Fruit fly (Drosophila melanogaster) whole organism, adult: ENCODE measurements around the gene Ssl1.

ENCODE experiments used
- CG11617 ChIP-seq: fragments of 200-800 bp; sonication (Bioruptor generic); optimal IDR thresholded peaks from 2 replicates; lab custom pipeline; 2017; ENCODE audit warnings: mild to moderate bottlenecking, missing biosample characterization, missing genetic modification reagents, missing genetic modification characterization
- CG12768 ChIP-seq: fragments of 200-800 bp; sonication (Bioruptor generic); optimal IDR thresholded peaks from 2 replicates; lab custom pipeline; 2017; ENCODE audit warnings: missing biosample characterization, missing genetic modification characterization, mild to moderate bottlenecking, moderate library complexity, missing genetic modification reagents
- CG14711 ChIP-seq: fragments of 200-800 bp; sonication (Bioruptor generic); optimal IDR thresholded peaks from 2 replicates; lab custom pipeline; 2018; ENCODE audit warnings: missing biosample characterization, mild to moderate bottlenecking, missing genetic modification characterization, moderate library complexity
- CG1620 ChIP-seq: fragments of 200-800 bp; sonication (Bioruptor generic); optimal IDR thresholded peaks from 2 replicates; lab custom pipeline; 2016; ENCODE audit warnings: missing biosample characterization, missing genetic modification characterization
- CG33017 ChIP-seq: fragments of 200-800 bp; sonication (Bioruptor generic); optimal IDR thresholded peaks from 2 replicates; lab custom pipeline; 2018; ENCODE audit warnings: missing biosample characterization, mild to moderate bottlenecking, missing genetic modification characterization, moderate library complexity
- CG5204 ChIP-seq: fragments of 200-800 bp; sonication (Bioruptor generic); optimal IDR thresholded peaks from 2 replicates; lab custom pipeline; 2016; ENCODE audit warnings: missing biosample characterization, missing genetic modification characterization
- CG7045 ChIP-seq: fragments of 200-800 bp; sonication (Bioruptor generic); optimal IDR thresholded peaks from 2 replicates; lab custom pipeline; 2017; ENCODE audit warnings: missing biosample characterization, mild to moderate bottlenecking, missing genetic modification characterization
- CG7101 ChIP-seq: fragments of 200-800 bp; sonication (Bioruptor generic); optimal IDR thresholded peaks from 2 replicates; lab custom pipeline; 2018; ENCODE audit warnings: missing biosample characterization, mild to moderate bottlenecking, missing genetic modification characterization, moderate library complexity
- Clk ChIP-seq: fragments of 200-800 bp; sonication (Bioruptor generic); optimal IDR thresholded peaks from 2 replicates; lab custom pipeline; 2017; ENCODE audit warnings: missing biosample characterization, missing genetic modification characterization
- Crg-1 ChIP-seq: fragments of 200-800 bp; sonication (Bioruptor generic); optimal IDR thresholded peaks from 2 replicates; lab custom pipeline; 2016; ENCODE audit warnings: missing biosample characterization, missing genetic modification characterization
- Hr96 ChIP-seq: fragments of 200-800 bp; sonication (Bioruptor generic); optimal IDR thresholded peaks from 2 replicates; lab custom pipeline; 2016; ENCODE audit warnings: missing biosample characterization, missing genetic modification characterization
- Mnt ChIP-seq: fragments of 200-800 bp; sonication (Bioruptor generic); optimal IDR thresholded peaks from 2 replicates; lab custom pipeline; 2016; ENCODE audit warnings: missing biosample characterization, mild to moderate bottlenecking, missing genetic modification characterization
- bab1 ChIP-seq: fragments of 200-800 bp; sonication (Bioruptor generic); optimal IDR thresholded peaks from 3 replicates; lab custom pipeline; 2019; ENCODE audit warnings: missing biosample characterization, mild to moderate bottlenecking, missing genetic modification characterization, moderate library complexity
- cic ChIP-seq: fragments of 200-800 bp; sonication (Bioruptor generic); optimal IDR thresholded peaks from 2 replicates; lab custom pipeline; 2017; ENCODE audit warnings: missing biosample characterization, mild to moderate bottlenecking, missing genetic modification characterization, moderate library complexity
- cnc ChIP-seq, 2 experiments: fragments of >200 bp; optimal IDR thresholded peaks; 2 replicates each; lab custom pipeline; 2017
- kay ChIP-seq: fragments of 200-800 bp; sonication (Bioruptor generic); peaks from one replicate; lab custom pipeline; 2016; ENCODE audit warnings: missing biosample characterization, missing genetic modification characterization, borderline replicate concordance
- ovo ChIP-seq: fragments of 200-800 bp; sonication (Bioruptor generic); optimal IDR thresholded peaks from 2 replicates; lab custom pipeline; 2016; ENCODE audit warnings: missing biosample characterization, missing genetic modification characterization
- pad ChIP-seq: fragments of 200-800 bp; sonication (Bioruptor generic); optimal IDR thresholded peaks from 3 replicates; lab custom pipeline; 2017; ENCODE audit warnings: missing biosample characterization, missing genetic modification characterization, mild to moderate bottlenecking, moderate library complexity, missing genetic modification reagents
- tj ChIP-seq: fragments of 200-800 bp; sonication (Bioruptor generic); optimal IDR thresholded peaks from 3 replicates; lab custom pipeline; 2017; ENCODE audit warnings: missing biosample characterization, mild to moderate bottlenecking, missing genetic modification characterization, moderate library complexity
- toe ChIP-seq: fragments of 200-800 bp; sonication (Bioruptor generic); optimal IDR thresholded peaks from 2 replicates; lab custom pipeline; 2016; ENCODE audit warnings: missing biosample characterization, missing genetic modification characterization

The Ssl1 gene

DNA sequence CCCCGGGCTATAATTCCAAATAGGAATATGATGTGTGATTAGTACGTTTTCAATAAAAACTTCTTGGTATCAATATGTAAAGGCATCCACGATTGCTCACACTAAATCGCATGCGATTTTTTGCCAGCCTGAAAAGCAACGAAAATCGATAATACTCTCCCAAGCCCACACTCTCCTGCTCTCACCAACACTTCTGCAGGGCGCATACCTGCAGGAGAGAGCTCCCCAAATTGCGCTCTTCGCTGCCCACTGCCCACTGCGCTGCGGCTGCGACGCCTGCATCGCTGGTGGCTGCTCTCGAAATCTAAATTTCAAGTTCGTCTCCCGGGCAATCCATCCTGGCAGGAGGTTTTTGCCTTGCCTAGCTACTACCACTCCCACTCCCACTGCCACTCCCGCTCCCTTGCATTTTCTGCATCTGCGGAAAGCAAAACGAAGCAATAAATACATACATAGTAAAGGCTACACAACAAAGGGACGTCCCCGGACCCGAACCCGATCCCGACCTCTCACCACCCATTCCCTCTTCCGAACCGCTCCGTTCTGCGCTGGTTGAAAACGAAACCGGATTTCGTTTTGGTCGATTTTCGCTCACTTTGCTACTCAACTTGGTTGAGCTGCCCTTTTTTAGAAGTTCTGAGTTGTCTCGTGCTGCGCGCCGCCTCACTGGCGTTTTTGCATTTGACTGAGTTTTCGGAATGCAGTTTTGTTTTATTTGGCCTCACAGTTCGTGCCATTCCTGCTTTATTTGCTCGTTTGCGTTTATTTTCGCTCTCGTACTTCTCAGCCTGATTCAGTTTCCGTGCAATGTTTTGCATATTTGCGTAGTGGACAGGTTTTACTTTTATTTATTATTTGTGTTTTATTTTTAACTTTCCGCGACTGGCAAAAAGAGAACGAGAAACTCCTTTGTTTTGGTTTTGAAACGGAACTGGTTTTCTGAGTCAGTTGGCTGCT is 27.4 kb upstream of the Ssl1 start:
- TF ChIP-seq kay (GFP tag; lab: Kevin White, UChicago) (no peak), tj (GFP tag; lab: Kevin White, UChicago) (peak; percentile 95)

DNA sequence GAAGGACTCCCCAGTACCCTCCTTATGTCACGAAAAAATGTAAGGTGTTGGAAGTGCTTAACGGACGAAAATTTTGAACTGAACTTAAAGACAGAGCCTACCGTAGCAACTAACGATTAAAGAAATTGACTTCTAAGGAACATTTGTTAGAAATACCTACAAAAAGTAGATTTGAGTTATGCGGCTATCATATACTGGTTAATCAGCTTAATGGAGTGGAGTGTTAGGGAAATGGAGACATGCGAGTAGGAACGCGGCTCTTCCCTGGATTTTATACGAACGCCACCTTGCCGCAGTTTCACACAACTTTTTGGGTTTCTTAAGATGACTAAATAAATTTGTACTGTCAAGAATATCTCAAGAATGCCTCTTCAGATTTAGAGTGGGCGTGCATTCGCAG is 25.5 kb upstream of the Ssl1 start, which contains the start of gene CG32462:
Gene CG32462, minus strand, starts transcription at position 101 of the 400 bp plus-strand sequence.
- TF ChIP-seq tj (GFP tag; lab: Kevin White, UChicago) = no peak
- TF ChIP-seq CG12768 (GFP tag; lab: Kevin White, UChicago) = no peak
- no peak for TF ChIP-seq Hr96 (GFP tag; lab: Kevin White, UChicago)
- no peak for TF ChIP-seq Crg-1 (GFP tag; lab: Kevin White, UChicago)
- TF ChIP-seq ovo (GFP tag; lab: Kevin White, UChicago) = no peak
- no peak for TF ChIP-seq kay (GFP tag; lab: Kevin White, UChicago)
- TF ChIP-seq Mnt (GFP tag; lab: Kevin White, UChicago) = no peak
- TF ChIP-seq pad (GFP tag; lab: Kevin White, UChicago) = no peak
- no peak for TF ChIP-seq CG14711 (tag; lab: Kevin White, UChicago)
- no peak for TF ChIP-seq bab1
- no peak for TF ChIP-seq CG1620 (GFP tag; lab: Kevin White, UChicago)
- TF ChIP-seq CG33017 = no peak
- no peak for TF ChIP-seq CG11617 (GFP tag; lab: Kevin White, UChicago)
- no peak for TF ChIP-seq CG5204 (GFP tag; lab: Kevin White, UChicago)

DNA sequence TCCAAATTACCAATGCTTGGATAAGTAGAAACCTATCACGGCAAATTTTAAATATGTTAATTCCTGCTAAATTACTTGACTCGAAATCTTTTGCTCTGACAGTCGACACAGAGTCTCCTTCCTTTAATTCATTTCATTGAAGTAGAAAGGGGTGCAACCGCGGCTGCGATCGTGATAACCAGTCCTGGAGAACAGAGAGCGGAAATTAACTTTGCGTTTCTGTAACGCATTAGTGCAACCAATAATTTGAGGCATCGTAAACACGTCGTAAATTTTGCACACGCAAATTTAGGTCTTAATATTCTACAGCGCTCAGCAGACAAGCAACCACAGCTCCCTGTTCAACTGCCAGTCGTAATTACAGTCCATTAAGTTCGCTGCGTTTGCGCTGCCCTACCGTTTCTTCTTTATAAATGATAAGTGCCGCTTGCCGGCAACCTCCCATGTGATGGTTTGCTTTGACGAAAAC is 22.8 kb upstream of the Ssl1 start, which contains the start of gene CG32459:
Gene CG32459, minus strand, starts transcription at position 51 of the 469 bp plus-strand sequence.
- TF ChIP-seq tj (GFP tag; lab: Kevin White, UChicago) (no peak), cic (GFP tag; lab: Kevin White, UChicago) (no peak), CG5204 (GFP tag; lab: Kevin White, UChicago) (no peak), Clk (GFP tag; lab: Kevin White, UChicago) (no peak), CG7045 (no peak), pad (GFP tag; lab: Kevin White, UChicago) (no peak), toe (GFP tag; lab: Kevin White, UChicago) (no peak), cnc (optimal IDR thresholded peaks at IDR 0.05; lab: Kevin White, UChicago) (no peak), bab1 (no peak), ovo (GFP tag; lab: Kevin White, UChicago) (no peak), CG33017 (no peak), Crg-1 (GFP tag; lab: Kevin White, UChicago) (no peak), CG11617 (GFP tag; lab: Kevin White, UChicago) (no peak), CG12768 (GFP tag; lab: Kevin White, UChicago) (no peak), CG1620 (GFP tag; lab: Kevin White, UChicago) (no peak), CG14711 (tag; lab: Kevin White, UChicago) (no peak), Mnt (GFP tag; lab: Kevin White, UChicago) (no peak), CG7101 (no peak), Hr96 (GFP tag; lab: Kevin White, UChicago) (no peak), kay (GFP tag; lab: Kevin White, UChicago) (no peak)

DNA sequence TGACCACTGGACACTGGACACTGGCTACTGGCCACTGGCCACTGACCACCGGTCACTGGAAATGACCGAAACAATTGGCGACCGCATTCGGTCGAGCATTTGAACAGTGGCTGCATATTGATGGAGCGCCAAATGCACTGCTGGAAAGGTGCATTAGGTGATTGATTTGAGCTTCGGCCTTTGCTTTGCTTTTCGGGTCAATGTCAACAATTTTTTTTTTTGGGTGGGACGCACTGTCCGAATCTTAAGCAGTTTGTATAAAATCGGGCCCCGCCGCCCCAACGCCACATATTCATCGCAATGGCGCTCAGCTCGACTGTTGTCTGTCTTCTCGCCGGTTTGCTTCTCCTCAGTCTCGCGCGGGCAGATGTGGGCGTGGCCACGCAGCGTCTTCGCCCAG is 18.4 kb upstream of the Ssl1 start, which contains the start of gene CG13239:
Gene CG13239, plus strand, starts transcription at position 301 of the 400 bp plus-strand sequence.
- TF ChIP-seq CG12768 (GFP tag; lab: Kevin White, UChicago) = no peak
- TF ChIP-seq CG7045 = no peak
- no peak for TF ChIP-seq tj (GFP tag; lab: Kevin White, UChicago)
- no peak for TF ChIP-seq ovo (GFP tag; lab: Kevin White, UChicago)
- TF ChIP-seq cic (GFP tag; lab: Kevin White, UChicago) = no peak
- no peak for TF ChIP-seq Mnt (GFP tag; lab: Kevin White, UChicago)

DNA sequence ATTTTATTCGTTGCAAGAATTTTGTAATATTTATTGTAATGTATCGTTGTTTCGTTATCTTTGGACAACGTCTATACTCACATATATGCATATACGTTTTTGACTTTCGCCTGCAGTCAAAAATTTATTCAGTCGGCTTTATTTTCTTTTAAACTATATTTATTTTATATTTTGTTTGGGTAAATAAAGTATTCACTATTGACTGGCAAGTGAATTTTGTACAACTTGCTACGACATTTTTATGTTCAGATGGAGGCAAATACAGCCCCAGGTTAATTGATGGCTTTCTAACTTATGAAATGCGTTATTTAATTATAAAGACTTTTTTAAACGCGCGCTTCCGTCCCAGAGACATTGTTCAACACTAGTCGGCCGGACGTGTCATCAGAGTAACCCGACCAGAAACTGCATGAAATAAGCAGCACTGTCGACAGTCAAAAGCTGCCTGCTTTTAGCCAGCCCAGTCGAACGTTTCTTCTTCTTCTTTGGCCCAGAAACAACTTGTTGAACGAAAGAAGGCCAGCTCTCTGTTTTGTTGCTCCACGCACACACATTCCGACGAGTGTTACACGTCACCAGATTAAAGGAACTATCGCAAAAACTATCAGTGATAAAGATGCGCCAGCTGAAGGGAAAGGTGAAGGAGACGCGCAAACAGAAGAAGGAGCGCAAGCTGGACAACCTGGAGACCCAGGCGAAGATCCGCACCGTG is 15.4 kb upstream of the Ssl1 start, which contains the start of gene CG33169:
Gene CG33169, plus strand, starts transcription at position 498 of the 712 bp plus-strand sequence.
- no peak for TF ChIP-seq cnc (optimal IDR thresholded peaks at IDR 0.05; lab: Kevin White, UChicago)
- peak; percentile 68 for TF ChIP-seq CG7045
- TF ChIP-seq CG33017 = peak; percentile 69
- peak; percentile 74 for TF ChIP-seq Clk (GFP tag; lab: Kevin White, UChicago)
- TF ChIP-seq bab1 = peak; percentile 88
- peak; percentile 87 for TF ChIP-seq CG12768 (GFP tag; lab: Kevin White, UChicago)
- TF ChIP-seq toe (GFP tag; lab: Kevin White, UChicago) = peak; percentile 77
- TF ChIP-seq CG7101 = peak; percentile 88
- TF ChIP-seq Crg-1 (GFP tag; lab: Kevin White, UChicago) = peak; percentile 92
- TF ChIP-seq tj (GFP tag; lab: Kevin White, UChicago) = peak; percentile 45
- no peak for TF ChIP-seq CG5204 (GFP tag; lab: Kevin White, UChicago)
- TF ChIP-seq ovo (GFP tag; lab: Kevin White, UChicago) = peak; percentile 87
- TF ChIP-seq pad (GFP tag; lab: Kevin White, UChicago) = peak; percentile 82
- TF ChIP-seq kay (GFP tag; lab: Kevin White, UChicago) = peak; percentile 94
- TF ChIP-seq Hr96 (GFP tag; lab: Kevin White, UChicago) = peak; percentile 80
- no peak for TF ChIP-seq CG11617 (GFP tag; lab: Kevin White, UChicago)
- peak; percentile 96 for TF ChIP-seq CG1620 (GFP tag; lab: Kevin White, UChicago)
- peak; percentile 84 for TF ChIP-seq cic (GFP tag; lab: Kevin White, UChicago)
- peak; percentile 89 for TF ChIP-seq Mnt (GFP tag; lab: Kevin White, UChicago)
- TF ChIP-seq CG14711 (tag; lab: Kevin White, UChicago) = peak; percentile 63
